Fruit fly (Drosophila melanogaster) whole organism, prepupa: ENCODE data around the gene CG9021.

Source experiments
- CG7368 ChIP-seq: fragments of 200-800 bp; sonication (Bioruptor generic); optimal IDR thresholded peaks from 3 replicates; lab custom pipeline; 2016; ENCODE audit warnings: missing biosample characterization, missing genetic modification characterization
- CG9139 ChIP-seq: fragments of 200-800 bp; sonication (Bioruptor generic); optimal IDR thresholded peaks from 3 replicates; lab custom pipeline; 2017; ENCODE audit warnings: missing biosample characterization, mild to moderate bottlenecking, missing genetic modification characterization
- Smox ChIP-seq: fragments of 200-800 bp; sonication (Bioruptor generic); optimal IDR thresholded peaks from 3 replicates; lab custom pipeline; 2016; ENCODE audit warnings: missing biosample characterization, missing genetic modification characterization
- achi ChIP-seq: fragments of 200-800 bp; sonication (Bioruptor generic); optimal IDR thresholded peaks from 3 replicates; lab custom pipeline; 2016; ENCODE audit warnings: missing biosample characterization, missing genetic modification characterization
- esn ChIP-seq: fragments of 200-800 bp; sonication (Bioruptor generic); optimal IDR thresholded peaks from 2 replicates; lab custom pipeline; 2016; ENCODE audit warnings: missing biosample characterization, mild to moderate bottlenecking, missing genetic modification characterization, moderate library complexity
- topi ChIP-seq: fragments of 200-800 bp; sonication (Bioruptor generic); optimal IDR thresholded peaks from 3 replicates; lab custom pipeline; 2016; ENCODE audit warnings: missing biosample characterization, missing genetic modification characterization

DNA sequence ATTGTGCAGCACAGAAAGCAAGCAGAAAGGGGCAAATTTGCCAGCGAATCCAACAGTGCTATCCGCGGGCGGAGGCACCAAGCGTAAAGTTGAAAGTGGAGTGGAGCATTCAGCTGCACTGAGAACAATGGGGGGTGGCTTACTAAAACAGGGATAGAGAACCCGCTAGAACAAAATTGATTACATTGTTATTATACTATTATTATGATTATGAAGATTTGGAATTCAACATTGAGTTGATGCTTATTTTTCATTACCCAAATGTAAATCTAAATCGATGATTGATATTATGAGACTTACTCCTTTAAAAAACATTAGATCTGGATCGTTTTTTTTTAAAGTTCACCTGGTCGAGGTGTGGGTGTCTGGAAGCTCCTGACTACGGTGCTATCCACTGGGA is 2.9 kb downstream of the CG9021 start:
- TF ChIP-seq Smox: no peak
- TF ChIP-seq CG9139 (GFP tag; lab: Kevin White, UChicago): no peak
- no peak for TF ChIP-seq esn (GFP tag; lab: Kevin White, UChicago)
- TF ChIP-seq topi (GFP tag; lab: Kevin White, UChicago): no peak
- TF ChIP-seq CG7368 (GFP tag; lab: Kevin White, UChicago): no peak
- peak; percentile 23 for TF ChIP-seq achi (GFP tag; lab: Kevin White, UChicago)
